Worm (Caenorhabditis elegans) whole organism, late embryonic: ENCODE data around the gene F58D2.5.

Experiments used
- K09A11.1 ChIP-seq: sonication (generic microtip); optimal IDR thresholded peaks from 2 replicates; lab custom pipeline; 2017; ENCODE audit warnings: antibody characterized with exemption, mild to moderate bottlenecking, missing genetic modification characterization, missing compliant biosample characterization; ENCODE audit not compliant: insufficient read depth
- T23F11.4 ChIP-seq: fragments of 200-800 bp; sonication (Bioruptor generic); optimal IDR thresholded peaks from 2 replicates; lab custom pipeline; 2018; ENCODE audit warnings: mild to moderate bottlenecking, missing genetic modification characterization, missing compliant biosample characterization
- ama-1 ChIP-seq: fragments of 150-350 bp; optimal IDR thresholded peaks from 2 replicates; lab custom pipeline; 2014
- ceh-14 ChIP-seq: sonication (generic microtip); optimal IDR thresholded peaks from 2 replicates; lab custom pipeline; 2016; ENCODE audit warnings: missing genotype, missing genetic modification characterization, missing compliant biosample characterization
- ceh-18 ChIP-seq: sonication (generic microtip); optimal IDR thresholded peaks from 2 replicates; lab custom pipeline; 2016; ENCODE audit warnings: missing genetic modification characterization, missing compliant biosample characterization
- ceh-2 ChIP-seq: sonication (generic microtip); optimal IDR thresholded peaks from 2 replicates; lab custom pipeline; 2016; ENCODE audit warnings: missing genotype, missing genetic modification characterization, missing compliant biosample characterization
- ceh-30 ChIP-seq: fragments of 150-350 bp; optimal IDR thresholded peaks from 2 replicates; lab custom pipeline; 2014; ENCODE audit warnings: missing biosample characterization, missing genetic modification characterization
- ceh-31 ChIP-seq: sonication (generic microtip); optimal IDR thresholded peaks from 2 replicates; lab custom pipeline; 2016; ENCODE audit warnings: missing genetic modification characterization, missing compliant biosample characterization
- ceh-45 ChIP-seq: fragments of 200-800 bp; sonication (Bioruptor generic); IDR thresholded peaks from 2 replicates; pipeline ENCODE4 v1.3.6; 2022; ENCODE audit warnings: missing genetic modification reagents, missing genetic modification characterization, missing compliant biosample characterization
- ceh-48 ChIP-seq: sonication (generic microtip); optimal IDR thresholded peaks from 2 replicates; lab custom pipeline; 2016; ENCODE audit warnings: missing genetic modification characterization, inconsistent platforms, missing compliant biosample characterization
- ceh-9 ChIP-seq: sonication (generic microtip); optimal IDR thresholded peaks from 2 replicates; lab custom pipeline; 2016; ENCODE audit warnings: mild to moderate bottlenecking, missing genetic modification characterization, inconsistent platforms, missing compliant biosample characterization
- dmd-4 ChIP-seq: sonication (generic microtip); optimal IDR thresholded peaks from 2 replicates; lab custom pipeline; 2016; ENCODE audit warnings: borderline replicate concordance, missing genetic modification characterization, missing compliant biosample characterization
- dve-1 ChIP-seq: sonication (generic microtip); optimal IDR thresholded peaks from 2 replicates; lab custom pipeline; 2017; ENCODE audit warnings: antibody characterized with exemption, mild to moderate bottlenecking, missing genetic modification characterization, missing compliant biosample characterization
- eyg-1 ChIP-seq: sonication (generic microtip); optimal IDR thresholded peaks from 2 replicates; lab custom pipeline; 2016; ENCODE audit warnings: missing genotype, missing genetic modification characterization, missing compliant biosample characterization
- fax-1 ChIP-seq: sonication (generic microtip); optimal IDR thresholded peaks from 2 replicates; lab custom pipeline; 2016; ENCODE audit warnings: missing genotype, missing genetic modification characterization, missing compliant biosample characterization
- fkh-10 ChIP-seq: fragments of 150-350 bp; optimal IDR thresholded peaks from 2 replicates; lab custom pipeline; 2014; ENCODE audit warnings: missing biosample characterization, missing genetic modification reagents, missing genetic modification characterization
- hlh-15 ChIP-seq: sonication (generic microtip); optimal IDR thresholded peaks from 2 replicates; lab custom pipeline; 2016; ENCODE audit warnings: missing genetic modification characterization, missing compliant biosample characterization
- hlh-6 ChIP-seq: sonication (generic microtip); optimal IDR thresholded peaks from 2 replicates; lab custom pipeline; 2016; ENCODE audit warnings: missing genotype, missing genetic modification characterization, missing compliant biosample characterization
- hlh-8 ChIP-seq: sonication (generic microtip); optimal IDR thresholded peaks from 2 replicates; lab custom pipeline; 2016; ENCODE audit warnings: missing genotype, missing genetic modification characterization, missing compliant biosample characterization
- lim-6 ChIP-seq: sonication (generic microtip); optimal IDR thresholded peaks from 2 replicates; lab custom pipeline; 2016; ENCODE audit warnings: missing genetic modification characterization, missing compliant biosample characterization
- mec-3 ChIP-seq: sonication (generic microtip); optimal IDR thresholded peaks from 2 replicates; lab custom pipeline; 2016; ENCODE audit warnings: borderline replicate concordance, missing genetic modification characterization, missing compliant biosample characterization
- nfya-1 ChIP-seq: sonication (generic microtip); optimal IDR thresholded peaks from 2 replicates; lab custom pipeline; 2017; ENCODE audit warnings: missing genetic modification characterization, mild to moderate bottlenecking, missing compliant biosample characterization, antibody characterized with exemption, moderate library complexity
- pag-3 ChIP-seq: sonication (generic microtip); optimal IDR thresholded peaks from 2 replicates; lab custom pipeline; 2016; ENCODE audit warnings: missing compliant biosample characterization, missing genetic modification characterization, borderline replicate concordance
- pax-1 ChIP-seq: fragments of 150-350 bp; optimal IDR thresholded peaks from 2 replicates; lab custom pipeline; 2014; ENCODE audit warnings: missing biosample characterization, missing genetic modification characterization
- pha-2 ChIP-seq: sonication (generic microtip); optimal IDR thresholded peaks from 2 replicates; lab custom pipeline; 2017; ENCODE audit warnings: mild to moderate bottlenecking, missing genetic modification characterization, missing compliant biosample characterization
- pqm-1 ChIP-seq: sonication (generic microtip); optimal IDR thresholded peaks from 2 replicates; lab custom pipeline; 2016; ENCODE audit warnings: missing genetic modification characterization, missing compliant biosample characterization
- pros-1 ChIP-seq: fragments of 150-350 bp; optimal IDR thresholded peaks from 2 replicates; lab custom pipeline; 2014; ENCODE audit warnings: missing biosample characterization, missing genetic modification reagents, missing genetic modification characterization
- ref-2 ChIP-seq: sonication (generic microtip); optimal IDR thresholded peaks from 2 replicates; lab custom pipeline; 2016; ENCODE audit warnings: missing genetic modification characterization, missing compliant biosample characterization
- rnt-1 ChIP-seq: sonication (generic microtip); optimal IDR thresholded peaks from 2 replicates; lab custom pipeline; 2016; ENCODE audit warnings: missing genetic modification characterization, missing compliant biosample characterization
- sox-2 ChIP-seq: fragments of 200-800 bp; sonication (Bioruptor generic); IDR thresholded peaks from 2 replicates; pipeline ENCODE4 v1.3.6; 2022; ENCODE audit warnings: missing genetic modification reagents, missing genetic modification characterization, missing compliant biosample characterization
- sox-4 ChIP-seq: sonication (generic microtip); optimal IDR thresholded peaks from 2 replicates; lab custom pipeline; 2017; ENCODE audit warnings: mild to moderate bottlenecking, missing genetic modification characterization, inconsistent platforms, missing compliant biosample characterization
- syd-9 ChIP-seq: sonication (generic microtip); optimal IDR thresholded peaks from 2 replicates; lab custom pipeline; 2016; ENCODE audit warnings: mild to moderate bottlenecking, missing genetic modification characterization, moderate library complexity, missing compliant biosample characterization
- tbx-7 ChIP-seq: sonication (generic microtip); optimal IDR thresholded peaks from 2 replicates; lab custom pipeline; 2016; ENCODE audit warnings: missing genotype, missing genetic modification characterization, missing compliant biosample characterization
- unc-3 ChIP-seq, 2 experiments: fragments of 200-800 bp in 1 of 2; sonication (Bioruptor generic) in 1 of 2; sonication (generic microtip) in 1 of 2; conservative IDR thresholded peaks in 1 of 2; optimal IDR thresholded peaks in 1 of 2; 2 replicates each; pipeline versions ENCODE4 v1.3.6 to Lab custom; 2016 to 2022; ENCODE audit warnings: missing compliant biosample characterization in 2 of 2, missing genetic modification characterization in 2 of 2, missing genetic modification reagents in 1 of 2
- unc-42 ChIP-seq: sonication (generic microtip); optimal IDR thresholded peaks from 2 replicates; lab custom pipeline; 2016; ENCODE audit warnings: missing genotype, missing genetic modification characterization, missing compliant biosample characterization
- unc-55 ChIP-seq: sonication (generic microtip); optimal IDR thresholded peaks from 2 replicates; lab custom pipeline; 2017; ENCODE audit warnings: missing biosample characterization, missing genetic modification reagents, missing genetic modification characterization
- unc-86 ChIP-seq: sonication (generic microtip); optimal IDR thresholded peaks from 2 replicates; lab custom pipeline; 2016; ENCODE audit warnings: missing genetic modification characterization, missing compliant biosample characterization

Gene F58D2.5

ce11 chrIV:13189467-13189866 is 3.7 kb downstream of the F58D2.5 start, which contains the start of gene F58D2.2:
Gene F58D2.2, plus strand, starts transcription at chrIV:13189767.
- no peak for TF ChIP-seq unc-42
- TF ChIP-seq ref-2 (tag; lab: Kevin White, UChicago) = no peak
- TF ChIP-seq K09A11.1 = no peak
- TF ChIP-seq ceh-31 (tag; lab: Kevin White, UChicago) = no peak
- TF ChIP-seq ama-1 (lab: Kevin White, UChicago) = no peak
- TF ChIP-seq ceh-48 (tag; lab: Kevin White, UChicago) = no peak
- TF ChIP-seq unc-86 (tag; lab: Kevin White, UChicago) = no peak
- no peak for TF ChIP-seq T23F11.4 (GFP tag; lab: Kevin White, UChicago)
- no peak for TF ChIP-seq ceh-45 (GFP tag; lab: Robert Waterston, UW)
- TF ChIP-seq unc-55 (GFP tag; lab: Kevin White, UChicago) = no peak
- no peak for TF ChIP-seq fkh-10
- TF ChIP-seq eyg-1 (tag; lab: Kevin White, UChicago) = no peak
- TF ChIP-seq pax-1 (tag; lab: Kevin White, UChicago) = no peak
- TF ChIP-seq nfya-1 (tag; lab: Kevin White, UChicago) = no peak
- no peak for TF ChIP-seq syd-9
- TF ChIP-seq sox-2 (GFP tag; lab: Robert Waterston, UW) = no peak
- TF ChIP-seq unc-3 (GFP tag; conservative IDR thresholded peaks at IDR 0.05; lab: Robert Waterston, UW) = no peak
- TF ChIP-seq unc-3 (tag; optimal IDR thresholded peaks at IDR 0.05; lab: Kevin White, UChicago) = no peak
- no peak for TF ChIP-seq ceh-9
- no peak for TF ChIP-seq pha-2 (tag; lab: Kevin White, UChicago)

- TF ChIP-seq ref-2 (tag; lab: Kevin White, UChicago) (no peak), T23F11.4 (GFP tag; lab: Kevin White, UChicago) (no peak), dve-1 (tag; lab: Kevin White, UChicago) (no peak), fax-1 (tag; lab: Kevin White, UChicago) (no peak), pqm-1 (tag; lab: Kevin White, UChicago) (no peak), unc-86 (tag; lab: Kevin White, UChicago) (no peak), pag-3 (tag; lab: Kevin White, UChicago) (no peak), hlh-15 (tag; lab: Kevin White, UChicago) (no peak), lim-6 (no peak)
These were observed 4.2 kb downstream of the F58D2.5 start, which contains the start of gene F58D2.4 for ce11 chrIV:13188959-13189358. Gene F58D2.4, minus strand, starts transcription at chrIV:13189059.

ce11 chrIV:13180723-13181122 is 12.4 kb downstream of the F58D2.5 start, which contains the start of gene F58D2.3:
Gene F58D2.3, minus strand, starts transcription at chrIV:13180823.
- TF ChIP-seq dmd-4 (no peak), ceh-2 (tag; lab: Kevin White, UChicago) (no peak), mec-3 (tag; lab: Kevin White, UChicago) (no peak), T23F11.4 (GFP tag; lab: Kevin White, UChicago) (no peak), unc-55 (GFP tag; lab: Kevin White, UChicago) (no peak), fax-1 (tag; lab: Kevin White, UChicago) (no peak), sox-4 (no peak), fkh-10 (no peak), rnt-1 (no peak), ceh-18 (no peak)
- TF ChIP-seq, all 69 proteins: peak for 0

DNA sequence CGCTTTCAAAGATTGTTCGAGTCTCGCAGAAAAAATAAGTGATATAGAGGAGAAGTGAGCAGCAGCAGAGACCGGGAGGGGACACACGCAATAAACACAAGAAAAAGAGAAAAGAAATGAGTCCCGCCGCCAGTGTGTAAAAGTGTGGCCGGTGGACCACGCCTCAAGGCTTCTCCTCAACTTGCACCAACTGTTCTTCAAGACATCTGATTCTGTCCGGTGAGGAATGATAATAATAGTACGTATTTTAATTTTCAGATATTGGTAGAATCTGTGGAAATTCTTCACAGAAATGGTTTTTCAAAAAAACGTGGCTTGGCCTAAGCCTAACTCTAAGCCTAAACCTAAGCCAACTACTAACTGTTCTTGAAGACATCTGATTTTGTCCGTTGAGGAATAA is 13.8 kb downstream of the F58D2.5 start, which contains the start of gene lev-1:
Gene lev-1, minus strand, starts transcription at position 101 of the 400 bp plus-strand sequence.
- TF ChIP-seq ceh-18 = peak; percentile 22
- no peak for TF ChIP-seq tbx-7 (tag; lab: Kevin White, UChicago)

- TF ChIP-seq dmd-4 (no peak), tbx-7 (tag; lab: Kevin White, UChicago) (no peak), ceh-30 (tag; lab: Kevin White, UChicago) (no peak), ceh-48 (tag; lab: Kevin White, UChicago) (no peak), ceh-45 (GFP tag; lab: Robert Waterston, UW) (no peak), pros-1 (tag; lab: Kevin White, UChicago) (no peak), ceh-14 (tag; lab: Kevin White, UChicago) (no peak), hlh-8 (tag; lab: Kevin White, UChicago) (no peak), sox-2 (GFP tag; lab: Robert Waterston, UW) (no peak), ceh-9 (no peak), hlh-6 (no peak), ref-2 (tag; lab: Kevin White, UChicago) (no peak), K09A11.1 (no peak)
These were observed 19.8 kb downstream of the F58D2.5 start for ce11 chrIV:13173359-13173758.
